Worm (Caenorhabditis elegans) whole organism, mixed stage, embryonic: ENCODE measurements around the gene cri-2.

Experiments used
- lsy-2 ChIP-seq: fragments of 150-350 bp; optimal IDR thresholded peaks from 2 replicates; lab custom pipeline; 2014; ENCODE audit warnings: missing biosample characterization, missing genetic modification characterization
- nhr-28 ChIP-seq: fragments of 150-350 bp; optimal IDR thresholded peaks from 2 replicates; lab custom pipeline; 2014; ENCODE audit warnings: missing biosample characterization, missing genetic modification characterization
- unc-62 ChIP-seq: fragments of 150-350 bp; optimal IDR thresholded peaks from 2 replicates; lab custom pipeline; 2014; ENCODE audit warnings: missing biosample characterization, missing genetic modification reagents, missing genetic modification characterization

DNA sequence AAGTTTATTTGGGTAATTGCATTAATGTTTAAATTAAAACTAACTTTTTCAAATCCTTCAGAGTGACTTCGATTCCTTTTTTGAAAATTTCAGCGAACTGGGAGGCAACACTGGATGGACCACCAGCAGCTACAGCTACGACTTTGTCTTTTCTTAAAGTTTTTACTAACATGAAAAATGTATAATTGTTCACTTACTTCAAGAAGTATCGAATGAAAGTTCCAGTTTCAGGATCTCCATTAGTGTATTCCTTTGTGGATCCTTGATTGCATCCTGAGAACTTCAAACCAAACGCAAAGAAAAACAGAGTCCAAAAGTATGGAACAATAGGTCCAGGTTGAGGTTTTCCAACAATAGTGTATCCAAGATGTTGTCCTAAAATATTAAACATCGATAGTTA is 4.6 kb upstream of the cri-2 start:
- no peak for TF ChIP-seq nhr-28 (tag; lab: Kevin White, UChicago)
- TF ChIP-seq unc-62: no peak
- no peak for TF ChIP-seq lsy-2 (tag; lab: Kevin White, UChicago)
